Worm (Caenorhabditis elegans) whole organism, L4 larva: ENCODE results near the gene F16B4.6.

Source experiments
- F26F4.8 ChIP-seq: fragments of 200-800 bp; sonication (Bioruptor generic); conservative IDR thresholded peaks from 2 replicates; pipeline ENCODE4 v1.3.6; 2022; ENCODE audit warnings: missing genetic modification characterization, missing compliant biosample characterization
- T20F7.1 ChIP-seq: fragments of 200-800 bp; sonication (Bioruptor generic); optimal IDR thresholded peaks from 2 replicates; lab custom pipeline; 2018; ENCODE audit warnings: mild to moderate bottlenecking, missing genetic modification characterization, missing compliant biosample characterization
- Y105C5A.15 ChIP-seq: fragments of 200-800 bp; sonication (Bioruptor generic); IDR thresholded peaks from 2 replicates; pipeline ENCODE4 v1.3.6; 2022; ENCODE audit warnings: missing genetic modification characterization, missing compliant biosample characterization
- aha-1 ChIP-seq: fragments of 150-350 bp; peaks from one replicate; lab custom pipeline; 2014; ENCODE audit warnings: missing biosample characterization, missing genetic modification characterization
- ces-1 ChIP-seq: fragments of 150-350 bp; sonication (generic microtip); optimal IDR thresholded peaks from 4 replicates; lab custom pipeline; 2014; ENCODE audit warnings: missing biosample characterization, missing genetic modification reagents, missing genetic modification characterization
- ctbp-1 ChIP-seq: fragments of 200-800 bp; sonication (Bioruptor generic); IDR thresholded peaks from 2 replicates; pipeline ENCODE4 v1.3.6; 2022; ENCODE audit warnings: missing genetic modification reagents, missing genetic modification characterization, missing compliant biosample characterization
- daf-16 ChIP-seq, 3 experiments: sonication (generic microtip); optimal IDR thresholded peaks; 2 replicates each; lab custom pipeline; 2016 to 2017; ENCODE audit warnings: missing genetic modification characterization in 3 of 3, missing genetic modification reagents in 3 of 3, mild to moderate bottlenecking in 2 of 3, missing compliant biosample characterization in 2 of 3, missing biosample characterization in 1 of 3, moderate library complexity in 1 of 3
- dmd-9 ChIP-seq: fragments of 200-800 bp; sonication (Bioruptor generic); IDR thresholded peaks from 2 replicates; pipeline ENCODE4 v1.3.6; 2022; ENCODE audit warnings: missing genetic modification reagents, missing genetic modification characterization, missing compliant biosample characterization
- duxl-1 ChIP-seq: sonication (generic microtip); optimal IDR thresholded peaks from 2 replicates; lab custom pipeline; 2016; ENCODE audit warnings: mild to moderate bottlenecking, missing genetic modification characterization, moderate library complexity, missing compliant biosample characterization; ENCODE audit not compliant: poor library complexity
- egl-27 ChIP-seq: sonication (generic microtip); optimal IDR thresholded peaks from 3 replicates; lab custom pipeline; 2017; ENCODE audit warnings: missing biosample characterization, missing genetic modification reagents, missing genetic modification characterization
- egl-43 ChIP-seq: fragments of 200-800 bp; sonication (Bioruptor generic); IDR thresholded peaks from 2 replicates; pipeline ENCODE4 v1.3.6; 2022; ENCODE audit warnings: missing genetic modification reagents, missing genetic modification characterization, missing compliant biosample characterization
- lin-15B ChIP-seq: fragments of 150-350 bp; sonication (generic microtip); optimal IDR thresholded peaks from 3 replicates; lab custom pipeline; 2014; ENCODE audit warnings: missing biosample characterization, missing genetic modification characterization
- madf-5 ChIP-seq, 2 experiments: fragments of 200-800 bp; sonication (Bioruptor generic); IDR thresholded peaks; 2 replicates each; pipeline ENCODE4 v1.3.6; 2022; ENCODE audit warnings: missing compliant biosample characterization in 2 of 2, missing genetic modification characterization in 2 of 2
- mdl-1 ChIP-seq, 2 experiments: fragments of 150-350 bp in 1 of 2; sonication (generic microtip) in 1 of 2; optimal IDR thresholded peaks; 2 replicates each; lab custom pipeline; 2014 to 2017; ENCODE audit warnings: missing biosample characterization in 2 of 2, missing genetic modification characterization in 2 of 2
- nhr-10 ChIP-seq: fragments of 150-350 bp; optimal IDR thresholded peaks from 2 replicates; lab custom pipeline; 2014; ENCODE audit warnings: missing biosample characterization, missing genetic modification characterization
- nhr-111 ChIP-seq: fragments of 200-800 bp; sonication (Bioruptor generic); optimal IDR thresholded peaks from 2 replicates; lab custom pipeline; 2018; ENCODE audit warnings: mild to moderate bottlenecking, missing genetic modification characterization, missing compliant biosample characterization
- nhr-237 ChIP-seq: sonication (generic microtip); optimal IDR thresholded peaks from 2 replicates; lab custom pipeline; 2017; ENCODE audit warnings: missing biosample characterization, missing genetic modification characterization
- nhr-25 ChIP-seq: sonication (generic microtip); optimal IDR thresholded peaks from 2 replicates; lab custom pipeline; 2017; ENCODE audit warnings: missing genetic modification characterization, mild to moderate bottlenecking, missing compliant biosample characterization, antibody characterized with exemption, moderate library complexity, borderline replicate concordance; ENCODE audit not compliant: insufficient read depth
- nhr-6 ChIP-seq: fragments of 150-350 bp; optimal IDR thresholded peaks from 2 replicates; lab custom pipeline; 2014; ENCODE audit warnings: missing biosample characterization, missing genetic modification characterization
- nhr-76 ChIP-seq: fragments of 150-350 bp; optimal IDR thresholded peaks from 2 replicates; lab custom pipeline; 2014; ENCODE audit warnings: missing biosample characterization, missing genetic modification characterization
- php-3 ChIP-seq: fragments of 200-800 bp; sonication (Bioruptor generic); IDR thresholded peaks from 2 replicates; pipeline ENCODE4 v1.3.6; 2022; ENCODE audit warnings: missing genetic modification reagents, missing genetic modification characterization, missing compliant biosample characterization
- saeg-2 ChIP-seq: fragments of 200-800 bp; sonication (Bioruptor generic); IDR thresholded peaks from 2 replicates; pipeline ENCODE4 v1.3.6; 2022; ENCODE audit warnings: missing genetic modification reagents, missing genetic modification characterization, missing compliant biosample characterization
- set-16 ChIP-seq: fragments of 200-800 bp; sonication (Bioruptor generic); IDR thresholded peaks from 2 replicates; pipeline ENCODE4 v1.3.6; 2022; ENCODE audit warnings: missing genetic modification reagents, missing genetic modification characterization, missing compliant biosample characterization
- skn-1 ChIP-seq: fragments of 150-350 bp; optimal IDR thresholded peaks from 2 replicates; lab custom pipeline; 2014; ENCODE audit warnings: missing biosample characterization, missing genetic modification characterization
- snpc-1.2 ChIP-seq: fragments of 200-800 bp; sonication (Bioruptor generic); IDR thresholded peaks from 2 replicates; pipeline ENCODE4 v1.3.6; 2022; ENCODE audit warnings: missing genetic modification reagents, missing genetic modification characterization, missing compliant biosample characterization
- snpc-4 ChIP-seq: fragments of 150-350 bp; optimal IDR thresholded peaks from 2 replicates; lab custom pipeline; 2014; ENCODE audit warnings: missing biosample characterization, missing genetic modification characterization
- tra-1 ChIP-seq: fragments of 200-800 bp; sonication (Bioruptor generic); IDR thresholded peaks from 2 replicates; pipeline ENCODE4 v1.3.6; 2022; ENCODE audit warnings: missing genetic modification reagents, missing genetic modification characterization, missing compliant biosample characterization
- unc-62 ChIP-seq, 3 experiments: fragments of 150-350 bp in 1 of 3; sonication (generic microtip); optimal IDR thresholded peaks in 2 of 3; peaks in 1 of 3; 1 replicate in 1 of 3; 2 replicates in 2 of 3; lab custom pipeline; 2014 to 2017; ENCODE audit warnings: missing biosample characterization in 3 of 3, missing genetic modification characterization in 3 of 3, missing genetic modification reagents in 3 of 3, missing genotype in 1 of 3
- vab-7 ChIP-seq: fragments of 200-800 bp; sonication (Bioruptor generic); IDR thresholded peaks from 2 replicates; pipeline ENCODE4 v1.3.6; 2022; ENCODE audit warnings: missing genetic modification reagents, missing genetic modification characterization, missing compliant biosample characterization
- zag-1 ChIP-seq: fragments of 150-350 bp; optimal IDR thresholded peaks from 2 replicates; lab custom pipeline; 2014; ENCODE audit warnings: missing biosample characterization, missing genetic modification characterization

F16B4.6 gene

DNA sequence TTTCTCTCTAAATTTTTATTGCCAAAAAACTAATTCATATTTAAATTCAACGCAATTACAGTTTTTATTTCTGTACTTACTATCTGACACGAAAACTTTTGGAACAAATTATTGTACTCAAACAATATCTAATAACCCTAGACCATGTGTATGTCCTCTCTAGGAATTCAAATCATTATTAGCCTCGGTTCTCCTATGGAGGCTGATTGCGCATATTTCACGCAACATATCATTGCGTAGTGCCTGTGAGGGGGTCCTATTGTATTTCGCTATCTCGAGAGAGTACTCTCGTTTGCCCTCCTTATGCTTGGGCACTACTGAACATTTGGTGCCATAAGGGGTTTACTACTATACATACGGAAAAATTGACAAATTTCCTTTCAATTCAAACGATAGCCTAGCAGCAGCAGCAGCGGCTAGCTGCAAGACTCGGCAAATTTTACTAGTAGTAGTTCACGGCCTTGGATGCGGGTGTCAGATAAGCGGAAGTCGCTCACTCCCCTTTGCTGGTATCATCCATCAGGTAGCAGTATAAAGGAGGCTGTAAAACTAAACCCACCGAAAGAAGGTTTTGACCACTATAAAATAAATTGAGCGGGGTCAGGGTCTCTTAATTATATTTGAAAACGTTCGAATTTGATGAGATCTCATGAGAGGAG is 8.3 kb upstream of the F16B4.6 start:
- TF ChIP-seq unc-62 (GFP tag; optimal IDR thresholded peaks at IDR 0.05 in 1 of 2; lab: Kevin White, UChicago), result no peak
- TF ChIP-seq unc-62 (tag; optimal IDR thresholded peaks at IDR 0.05; lab: Kevin White, UChicago), result no peak
- TF ChIP-seq madf-5 (GFP tag; IDR thresholded peaks at IDR 0.05; lab: Robert Waterston, UW), result 0 out of 4 replicates have a peak, but pooled peaks of 1 of the 2 experiments have one; percentile 12

DNA sequence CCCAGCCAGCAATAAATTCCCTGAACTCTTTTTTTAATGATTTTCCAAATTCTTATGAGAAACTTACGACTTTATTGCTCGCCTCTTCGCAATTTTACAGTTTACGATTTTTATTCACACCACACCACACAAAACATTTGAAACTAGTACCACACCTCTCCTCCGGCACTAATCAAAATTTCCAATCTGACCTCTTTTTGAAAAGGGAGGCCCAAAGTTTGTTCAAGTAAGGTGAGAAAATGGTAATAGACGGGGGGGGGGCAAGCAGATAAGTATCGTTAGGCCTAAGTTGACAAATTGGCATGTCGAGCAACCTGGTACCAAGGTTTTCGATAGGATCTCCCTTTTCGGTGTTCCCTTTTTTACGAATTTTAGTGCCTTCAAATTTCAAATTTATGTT is 7.2 kb upstream of the F16B4.6 start:
- TF ChIP-seq nhr-237 (tag; lab: Kevin White, UChicago), result no peak
- TF ChIP-seq snpc-4 (tag; lab: Kevin White, UChicago), result no peak
- TF ChIP-seq saeg-2 (GFP tag; lab: Robert Waterston, UW), result no peak
- TF ChIP-seq aha-1 (tag; lab: Kevin White, UChicago), result no peak
- no peak for TF ChIP-seq egl-43
- TF ChIP-seq dmd-9 (GFP tag; lab: Robert Waterston, UW), result no peak
- no peak for TF ChIP-seq ctbp-1
- TF ChIP-seq nhr-25 (tag; lab: Kevin White, UChicago), result no peak
- no peak for TF ChIP-seq Y105C5A.15
- TF ChIP-seq snpc-1.2 (GFP tag; lab: Robert Waterston, UW), result no peak
- no peak for TF ChIP-seq nhr-6
- TF ChIP-seq zag-1 (tag; lab: Kevin White, UChicago), result no peak
- TF ChIP-seq nhr-76 (tag; lab: Kevin White, UChicago), result no peak
- TF ChIP-seq nhr-10 (tag; lab: Kevin White, UChicago), result no peak

DNA sequence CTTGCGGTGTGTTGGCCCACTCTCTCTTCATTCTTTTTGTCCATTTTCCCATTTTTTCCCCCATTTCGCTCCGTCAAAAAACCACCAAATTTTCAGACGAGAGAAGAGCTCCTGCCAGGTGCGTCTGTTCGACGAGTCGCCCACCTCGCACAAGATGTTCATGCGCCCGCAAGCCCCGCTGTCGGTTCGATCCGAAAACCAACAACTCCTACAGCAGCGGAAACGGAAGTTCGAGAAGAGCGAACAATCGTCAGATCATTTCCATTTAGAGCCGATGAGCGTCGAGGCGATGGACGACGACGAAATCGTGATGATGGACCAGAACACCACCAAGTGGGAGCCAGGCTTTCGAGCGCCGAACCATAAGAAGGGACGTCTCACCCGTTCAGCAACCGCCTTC is 3.8 kb upstream of the F16B4.6 start:
- no peak for TF ChIP-seq snpc-1.2 (GFP tag; lab: Robert Waterston, UW)
- TF ChIP-seq set-16, result peak; percentile 56; the same call in 1 of the 2 replicates
- TF ChIP-seq T20F7.1, result no peak
- TF ChIP-seq ces-1 (GFP tag; lab: Kevin White, UChicago), result no peak
- TF ChIP-seq, all 104 proteins: peak for 1

DNA sequence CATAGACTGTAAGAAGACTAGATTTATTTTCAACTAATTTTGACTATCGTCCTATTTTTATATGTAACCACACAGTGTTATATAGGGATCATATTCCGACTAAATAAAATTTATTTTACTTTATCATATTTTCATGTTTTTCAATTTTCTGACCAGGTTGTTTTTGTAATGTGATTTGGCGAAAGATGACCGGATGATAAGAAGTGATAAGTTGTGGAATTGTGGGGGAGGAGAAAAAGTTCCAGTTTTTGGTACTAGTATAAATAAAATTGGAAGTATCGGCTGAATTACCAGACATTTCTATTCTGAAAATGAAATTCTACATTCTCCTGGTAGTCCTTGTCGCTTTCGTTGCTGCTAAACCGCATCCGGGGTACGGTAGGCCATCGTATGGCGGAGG is 1.6 kb upstream of the F16B4.6 start, which contains the start of gene F16B4.7:
TSS of gene F16B4.7 (plus strand) at position 301 of the 400 bp plus-strand sequence.
- TF ChIP-seq vab-7 (GFP tag; lab: Robert Waterston, UW) (no peak), snpc-4 (tag; lab: Kevin White, UChicago) (no peak), tra-1 (no peak), mdl-1 (tag; optimal IDR thresholded peaks at IDR 0.05; lab: Kevin White, UChicago) (no peak), nhr-111 (GFP tag; lab: Kevin White, UChicago) (no peak), unc-62 (GFP tag; optimal IDR thresholded peaks at IDR 0.05 in 1 of 2; lab: Kevin White, UChicago) (peak in 1 of 2 experiments; percentile 31), unc-62 (tag; optimal IDR thresholded peaks at IDR 0.05; lab: Kevin White, UChicago) (no peak), skn-1 (tag; lab: Kevin White, UChicago) (no peak)

DNA sequence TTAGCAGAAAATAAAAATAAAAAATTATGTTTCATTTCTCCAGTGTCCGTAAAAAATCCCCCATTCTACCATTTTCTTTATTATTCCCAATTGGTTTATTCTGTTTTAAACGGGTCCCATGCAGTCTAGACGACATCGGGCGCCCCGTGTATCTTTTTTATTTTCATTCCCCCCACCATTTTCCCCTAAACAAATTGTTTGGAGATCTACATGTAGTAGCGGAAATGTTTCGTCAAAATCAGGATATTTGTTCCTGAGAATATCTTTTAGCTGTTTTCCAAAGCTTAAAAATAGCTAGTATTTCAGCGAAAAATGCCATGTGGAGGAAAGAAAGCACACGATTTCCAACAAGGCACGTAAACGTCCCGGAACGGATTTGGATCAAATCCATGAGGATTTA is 1.1 kb downstream of the F16B4.6 start, which contains the start of gene F16B4.5:
TSS of gene F16B4.5 (plus strand) at position 301 of the 400 bp plus-strand sequence.
- no peak for TF ChIP-seq duxl-1
- no peak for TF ChIP-seq egl-27 (tag; lab: Kevin White, UChicago)
- no peak for TF ChIP-seq php-3 (GFP tag; lab: Robert Waterston, UW)
- TF ChIP-seq F26F4.8 (GFP tag; lab: Robert Waterston, UW), result no peak
- TF ChIP-seq zag-1 (tag; lab: Kevin White, UChicago), result no peak
- no peak for TF ChIP-seq daf-16 (GFP tag; optimal IDR thresholded peaks at IDR 0.05; lab: Kevin White, UChicago)
- no peak for TF ChIP-seq daf-16 (tag; optimal IDR thresholded peaks at IDR 0.05; lab: Kevin White, UChicago)
- no peak for TF ChIP-seq lin-15B
